Fruit fly (Drosophila melanogaster) whole organism, pupa: ENCODE results near the gene Tep4.

Source experiments
- CG12605 ChIP-seq: fragments of 200-800 bp; sonication (Bioruptor generic); IDR thresholded peaks from 2 replicates; pipeline ENCODE4 v1.3.6; 2022; ENCODE audit warnings: missing biosample characterization, missing genetic modification characterization
- CG13204 ChIP-seq: fragments of 200-800 bp; sonication (Bioruptor generic); optimal IDR thresholded peaks from 2 replicates; lab custom pipeline; 2018; ENCODE audit warnings: missing biosample characterization, mild to moderate bottlenecking, missing genetic modification characterization, moderate library complexity
- CG34367 ChIP-seq: fragments of 200-800 bp; sonication (Bioruptor generic); optimal IDR thresholded peaks from 2 replicates; lab custom pipeline; 2018; ENCODE audit warnings: missing biosample characterization, mild to moderate bottlenecking, missing genetic modification characterization
- EcR ChIP-seq: fragments of 200-800 bp; sonication (Bioruptor generic); optimal IDR thresholded peaks from 3 replicates; lab custom pipeline; 2019; ENCODE audit warnings: missing biosample characterization, missing genetic modification characterization, mild to moderate bottlenecking, moderate library complexity, missing genetic modification reagents
- Ets98B ChIP-seq: fragments of 200-800 bp; sonication (Bioruptor generic); IDR thresholded peaks from 2 replicates; pipeline ENCODE4 v1.3.6; 2022; ENCODE audit warnings: missing biosample characterization, missing genetic modification characterization
- Pif1A ChIP-seq: fragments of 200-800 bp; sonication (Bioruptor generic); optimal IDR thresholded peaks from 3 replicates; lab custom pipeline; 2016; ENCODE audit warnings: missing biosample characterization, missing genetic modification characterization
- Pif1B ChIP-seq: fragments of 200-800 bp; sonication (Bioruptor generic); optimal IDR thresholded peaks from 3 replicates; lab custom pipeline; 2016; ENCODE audit warnings: missing biosample characterization, missing genetic modification characterization
- Snoo ChIP-seq: fragments of 200-800 bp; sonication (Bioruptor generic); optimal IDR thresholded peaks from 3 replicates; lab custom pipeline; 2017; ENCODE audit warnings: missing biosample characterization, mild to moderate bottlenecking, missing genetic modification characterization, inconsistent platforms
- gl ChIP-seq: fragments of 200-800 bp; sonication (Bioruptor generic); optimal IDR thresholded peaks from 2 replicates; lab custom pipeline; 2018; ENCODE audit warnings: missing biosample characterization, mild to moderate bottlenecking, missing genetic modification characterization

- TF ChIP-seq Ets98B (GFP tag; lab: Robert Waterston, UW) (0 out of 2 replicates have a peak, but pooled peaks have one; percentile 7), CG12605 (GFP tag; lab: Robert Waterston, UW) (peak; percentile 17; the same call in 1 of the 2 replicates), Pif1B (GFP tag; lab: Kevin White, UChicago) (no peak), CG13204 (GFP tag; lab: Kevin White, UChicago) (no peak), CG34367 (tag; lab: Kevin White, UChicago) (no peak), EcR (GFP tag; lab: Kevin White, UChicago) (no peak), Snoo (no peak), gl (no peak), Pif1A (no peak)
These were observed 6.0 kb upstream of the Tep4 start for dm6 chr2L:19542268-19542773.
